Fruit fly (Drosophila melanogaster) whole organism, embryonic: Measurements from ENCODE around the gene CG1999.
A peak's percentile ranks its signal among the peaks of the same experiment; 100 is the strongest.

Experiments used
- Adf1 ChIP-seq: fragments of 200-800 bp; sonication (Bioruptor generic); IDR thresholded peaks from 2 replicates; pipeline ENCODE4 v1.3.6; 2022; ENCODE audit warnings: missing biosample characterization, missing genetic modification characterization
- CG11247 ChIP-seq: fragments of 200-800 bp; sonication (Bioruptor generic); IDR thresholded peaks from 2 replicates; pipeline ENCODE4 v1.3.6; 2022; ENCODE audit warnings: missing biosample characterization, missing genetic modification characterization
- CG11695 ChIP-seq: fragments of 200-800 bp; sonication (Bioruptor generic); IDR thresholded peaks from 3 replicates; pipeline ENCODE4 v1.3.6; 2022; ENCODE audit warnings: missing biosample characterization, missing genetic modification characterization
- CG13624 ChIP-seq: fragments of 200-800 bp; sonication (Bioruptor generic); optimal IDR thresholded peaks from 2 replicates; lab custom pipeline; 2016; ENCODE audit warnings: missing biosample characterization, missing genetic modification characterization
- CG13775 ChIP-seq: fragments of 200-800 bp; sonication (Bioruptor generic); optimal IDR thresholded peaks from 3 replicates; lab custom pipeline; 2017; ENCODE audit warnings: missing biosample characterization, mild to moderate bottlenecking, missing genetic modification characterization
- CG14014 ChIP-seq: fragments of 200-800 bp; sonication (Bioruptor generic); IDR thresholded peaks from 2 replicates; pipeline ENCODE4 v1.3.6; 2022; ENCODE audit warnings: missing biosample characterization, missing genetic modification characterization
- CG15011 ChIP-seq: fragments of 200-800 bp; sonication (Bioruptor generic); optimal IDR thresholded peaks from 3 replicates; lab custom pipeline; 2018; ENCODE audit warnings: missing biosample characterization, mild to moderate bottlenecking, missing genetic modification characterization
- CG15269 ChIP-seq: fragments of 200-800 bp; sonication (Bioruptor generic); optimal IDR thresholded peaks from 2 replicates; lab custom pipeline; 2018; ENCODE audit warnings: missing biosample characterization, mild to moderate bottlenecking, missing genetic modification characterization, moderate library complexity
- CG15514 ChIP-seq: fragments of 200-800 bp; sonication (Bioruptor generic); optimal IDR thresholded peaks from 3 replicates; lab custom pipeline; 2017; ENCODE audit warnings: missing biosample characterization, missing genetic modification characterization, mild to moderate bottlenecking, moderate library complexity, missing genetic modification reagents
- CG16863 ChIP-seq: fragments of 200-800 bp; sonication (Bioruptor generic); optimal IDR thresholded peaks from 3 replicates; lab custom pipeline; 2016; ENCODE audit warnings: missing biosample characterization, missing genetic modification characterization
- CG17912 ChIP-seq: fragments of 200-800 bp; sonication (Bioruptor generic); optimal IDR thresholded peaks from 2 replicates; lab custom pipeline; 2018; ENCODE audit warnings: missing biosample characterization, mild to moderate bottlenecking, missing genetic modification characterization
- CG2678 ChIP-seq: fragments of 200-800 bp; sonication (Bioruptor generic); optimal IDR thresholded peaks from 3 replicates; lab custom pipeline; 2019; ENCODE audit warnings: missing biosample characterization, mild to moderate bottlenecking, missing genetic modification characterization, moderate library complexity
- CG3995 ChIP-seq: fragments of 200-800 bp; sonication (Bioruptor generic); optimal IDR thresholded peaks from 3 replicates; lab custom pipeline; 2016; ENCODE audit warnings: missing biosample characterization, missing genetic modification characterization
- CG43689 ChIP-seq: fragments of 200-800 bp; sonication (Bioruptor generic); IDR thresholded peaks from 2 replicates; pipeline ENCODE4 v1.3.6; 2022; ENCODE audit warnings: missing biosample characterization, missing genetic modification characterization
- CG4707 ChIP-seq: fragments of 200-800 bp; sonication (Bioruptor generic); optimal IDR thresholded peaks from 2 replicates; lab custom pipeline; 2018; ENCODE audit warnings: missing biosample characterization, mild to moderate bottlenecking, missing genetic modification characterization, moderate library complexity
- CG6813 ChIP-seq: fragments of 200-800 bp; sonication (Bioruptor generic); optimal IDR thresholded peaks from 2 replicates; lab custom pipeline; 2017; ENCODE audit warnings: missing biosample characterization, missing genetic modification characterization, mild to moderate bottlenecking, moderate library complexity, missing genetic modification reagents
- CG7987 ChIP-seq: fragments of 200-800 bp; sonication (Bioruptor generic); optimal IDR thresholded peaks from 2 replicates; lab custom pipeline; 2018; ENCODE audit warnings: missing biosample characterization, mild to moderate bottlenecking, missing genetic modification characterization, moderate library complexity
- CG8281 ChIP-seq: fragments of 200-800 bp; sonication (Bioruptor generic); optimal IDR thresholded peaks from 2 replicates; lab custom pipeline; 2018; ENCODE audit warnings: missing biosample characterization, mild to moderate bottlenecking, missing genetic modification characterization, moderate library complexity
- CG8944 ChIP-seq: fragments of 200-800 bp; sonication (Bioruptor generic); optimal IDR thresholded peaks from 3 replicates; lab custom pipeline; 2016; ENCODE audit warnings: missing biosample characterization, missing genetic modification characterization
- CG9932 ChIP-seq: fragments of 200-800 bp; sonication (Bioruptor generic); IDR thresholded peaks from 2 replicates; pipeline ENCODE4 v1.3.6; 2022; ENCODE audit warnings: missing biosample characterization, missing genetic modification characterization
- CoRest ChIP-seq: fragments of 200-800 bp; sonication (Bioruptor generic); optimal IDR thresholded peaks from 3 replicates; lab custom pipeline; 2018; ENCODE audit warnings: missing biosample characterization, mild to moderate bottlenecking, missing genetic modification characterization, moderate library complexity
- CrebB ChIP-seq: fragments of 200-800 bp; sonication (Bioruptor generic); optimal IDR thresholded peaks from 3 replicates; lab custom pipeline; 2018; ENCODE audit warnings: missing biosample characterization, mild to moderate bottlenecking, missing genetic modification characterization
- Dfd ChIP-seq, 2 experiments: fragments of >200 bp; optimal IDR thresholded peaks; 2 replicates each; lab custom pipeline; 2017; ENCODE audit warnings: missing biosample characterization in 2 of 2, missing genetic modification characterization in 2 of 2
- HLH54F ChIP-seq: fragments of 200-800 bp; sonication (Bioruptor generic); optimal IDR thresholded peaks from 3 replicates; lab custom pipeline; 2016; ENCODE audit warnings: missing biosample characterization, missing genetic modification characterization
- Hr51 ChIP-seq, 2 experiments: fragments of 200-800 bp; sonication (Bioruptor generic); optimal IDR thresholded peaks; 2 replicates in 1 of 2; 3 replicates in 1 of 2; lab custom pipeline; 2016 to 2018; ENCODE audit warnings: missing biosample characterization in 2 of 2, missing genetic modification characterization in 2 of 2, mild to moderate bottlenecking in 1 of 2, moderate library complexity in 1 of 2
- Mrtf ChIP-seq: fragments of 200-800 bp; sonication (Bioruptor generic); IDR thresholded peaks from 3 replicates; pipeline ENCODE4 v1.3.6; 2022; ENCODE audit warnings: missing biosample characterization, missing genetic modification characterization
- NC2α ChIP-seq: fragments of 200-800 bp; sonication (Bioruptor generic); optimal IDR thresholded peaks from 2 replicates; lab custom pipeline; 2016; ENCODE audit warnings: missing biosample characterization, missing genetic modification characterization
- Ssrp ChIP-seq: fragments of 200-800 bp; sonication (Bioruptor generic); optimal IDR thresholded peaks from 2 replicates; lab custom pipeline; 2018; ENCODE audit warnings: missing biosample characterization, mild to moderate bottlenecking, missing genetic modification characterization, moderate library complexity
- Taf1 ChIP-seq: fragments of 200-800 bp; sonication (Bioruptor generic); IDR thresholded peaks from 2 replicates; pipeline ENCODE4 v1.3.6; 2022; ENCODE audit warnings: missing biosample characterization, missing genetic modification characterization
- al ChIP-seq: fragments of 200-800 bp; sonication (Bioruptor generic); IDR thresholded peaks from 2 replicates; pipeline ENCODE4 v1.3.6; 2022; ENCODE audit warnings: missing biosample characterization, missing genetic modification characterization
- bsh ChIP-seq, 2 experiments: fragments of 200-800 bp; sonication (Bioruptor generic); optimal IDR thresholded peaks; 2 replicates each; lab custom pipeline; 2017 to 2018; ENCODE audit warnings: mild to moderate bottlenecking in 2 of 2, missing biosample characterization in 2 of 2, missing genetic modification characterization in 2 of 2, moderate library complexity in 1 of 2
- caup ChIP-seq: fragments of 200-800 bp; sonication (Bioruptor generic); optimal IDR thresholded peaks from 3 replicates; lab custom pipeline; 2017; ENCODE audit warnings: missing biosample characterization, mild to moderate bottlenecking, missing genetic modification characterization, moderate library complexity; ENCODE audit not compliant: severe bottlenecking
- cg ChIP-seq: fragments of 200-800 bp; sonication (Bioruptor generic); optimal IDR thresholded peaks from 3 replicates; lab custom pipeline; 2019; ENCODE audit warnings: missing biosample characterization, mild to moderate bottlenecking, missing genetic modification characterization, moderate library complexity
- chif ChIP-seq, 2 experiments: fragments of 200-800 bp; sonication (Bioruptor generic); optimal IDR thresholded peaks; 3 replicates each; lab custom pipeline; 2016; ENCODE audit warnings: missing biosample characterization in 2 of 2, missing genetic modification characterization in 2 of 2
- dpn ChIP-seq, 2 experiments: fragments of 200-800 bp; sonication (Bioruptor generic); optimal IDR thresholded peaks; 3 replicates each; lab custom pipeline; 2016; ENCODE audit warnings: missing biosample characterization in 2 of 2, missing genetic modification characterization in 2 of 2
- ems ChIP-seq: fragments of 200-800 bp; sonication (Bioruptor generic); optimal IDR thresholded peaks from 3 replicates; lab custom pipeline; 2016; ENCODE audit warnings: missing biosample characterization, missing genetic modification characterization
- maf-S ChIP-seq: fragments of 200-800 bp; sonication (Bioruptor generic); optimal IDR thresholded peaks from 2 replicates; lab custom pipeline; 2016; ENCODE audit warnings: missing biosample characterization, missing genetic modification characterization
- mam ChIP-seq: fragments of 200-800 bp; sonication (Bioruptor generic); optimal IDR thresholded peaks from 3 replicates; lab custom pipeline; 2016; ENCODE audit warnings: missing biosample characterization, missing genetic modification characterization
- mld ChIP-seq: fragments of 200-800 bp; sonication (Bioruptor generic); IDR thresholded peaks from 3 replicates; pipeline ENCODE4 v1.3.6; 2022; ENCODE audit warnings: missing biosample characterization, missing genetic modification characterization; ENCODE audit not compliant: partially characterized antibody
- org-1 ChIP-seq: fragments of 200-800 bp; sonication (Bioruptor generic); optimal IDR thresholded peaks from 2 replicates; lab custom pipeline; 2017; ENCODE audit warnings: missing biosample characterization, missing genetic modification characterization
- pum ChIP-seq: fragments of 200-800 bp; sonication (Bioruptor generic); optimal IDR thresholded peaks from 2 replicates; lab custom pipeline; 2016; ENCODE audit warnings: missing biosample characterization, missing genetic modification characterization
- pzg ChIP-seq: fragments of 200-800 bp; sonication (Bioruptor generic); optimal IDR thresholded peaks from 3 replicates; lab custom pipeline; 2018; ENCODE audit warnings: missing biosample characterization, mild to moderate bottlenecking, missing genetic modification characterization, moderate library complexity
- sens ChIP-seq: fragments of 200-800 bp; sonication (Bioruptor generic); peaks from one replicate; lab custom pipeline; 2016; ENCODE audit warnings: missing biosample characterization, missing genetic modification characterization
- so ChIP-seq: fragments of 200-800 bp; sonication (Bioruptor generic); IDR thresholded peaks from 3 replicates; pipeline ENCODE4 v1.3.6; 2022; ENCODE audit warnings: missing biosample characterization, missing genetic modification characterization
- tin ChIP-seq: fragments of 200-800 bp; sonication (Bioruptor generic); optimal IDR thresholded peaks from 3 replicates; lab custom pipeline; 2016; ENCODE audit warnings: missing biosample characterization, missing genetic modification characterization
- trh ChIP-seq: fragments of 200-800 bp; sonication (Bioruptor generic); optimal IDR thresholded peaks from 2 replicates; lab custom pipeline; 2016; ENCODE audit warnings: missing biosample characterization, missing genetic modification characterization
- unpg ChIP-seq: fragments of 200-800 bp; sonication (Bioruptor generic); optimal IDR thresholded peaks from 3 replicates; lab custom pipeline; 2018; ENCODE audit warnings: missing biosample characterization, mild to moderate bottlenecking, missing genetic modification characterization, moderate library complexity
- usp ChIP-seq: fragments of >200 bp; optimal IDR thresholded peaks from 2 replicates; lab custom pipeline; 2017; ENCODE audit warnings: missing biosample characterization, missing genetic modification characterization

Gene CG1999

DNA sequence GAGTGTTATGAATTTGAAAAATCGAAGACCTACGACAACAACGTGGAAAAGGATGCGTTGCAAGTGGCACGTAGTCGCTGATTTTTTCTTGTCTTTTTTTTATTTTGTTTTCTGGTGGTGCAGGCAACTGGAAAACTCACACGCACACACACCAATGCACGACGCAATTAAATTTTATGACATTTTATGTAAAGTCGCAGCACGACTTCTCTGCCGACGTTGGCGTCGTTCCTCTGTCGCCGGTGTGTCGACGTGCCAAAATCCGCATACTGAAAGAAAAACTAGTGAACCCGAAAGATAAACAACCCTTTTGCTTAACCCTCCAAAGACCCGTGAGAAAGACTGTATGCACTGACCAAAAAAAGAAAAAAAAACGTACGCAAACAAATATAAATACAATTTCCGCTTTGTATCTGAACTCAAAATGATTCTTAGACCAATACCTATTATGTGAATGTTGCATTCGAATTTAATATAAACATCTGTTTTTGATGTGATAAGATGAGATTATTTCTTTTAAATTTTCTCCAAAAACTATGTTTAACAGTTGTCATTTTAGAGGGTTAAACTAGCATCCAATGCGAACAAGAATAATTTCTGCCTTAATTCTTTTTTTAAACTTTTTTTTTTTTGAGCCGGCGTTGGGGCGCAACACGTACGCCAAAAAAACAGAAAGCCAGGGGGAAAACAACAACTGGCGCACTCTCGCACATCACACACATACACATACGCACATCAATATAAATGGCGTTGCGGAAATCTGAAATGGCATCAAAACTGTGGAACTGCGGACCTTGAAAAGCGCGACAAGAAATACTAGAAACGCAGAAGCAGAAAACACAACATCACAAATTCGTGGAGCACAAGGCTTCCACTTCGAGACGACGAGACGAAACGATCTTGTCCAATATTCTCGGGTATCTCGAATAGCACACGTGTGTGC is 24.5 kb upstream of the CG1999 start (continued):
- TF ChIP-seq mld (GFP tag; lab: Robert Waterston, UW) (no peak), CG8944 (GFP tag; lab: Kevin White, UChicago) (peak; percentile 31), usp (GFP tag; lab: Kevin White, UChicago) (no peak), trh (GFP tag; lab: Kevin White, UChicago) (no peak), chif (GFP tag; optimal IDR thresholded peaks at IDR 0.05; lab: Kevin White, UChicago) (peak in 1 of 2 experiments; percentile 52), CG9932 (GFP tag; lab: Robert Waterston, UW) (peak; percentile 81), dpn (GFP tag; optimal IDR thresholded peaks at IDR 0.05; lab: Kevin White, UChicago) (peak; percentile 30 to 66), CG15514 (GFP tag; lab: Kevin White, UChicago) (peak; percentile 3), sens (peak; percentile 78), CoRest (tag; lab: Kevin White, UChicago) (peak; percentile 23), Taf1 (GFP tag; lab: Robert Waterston, UW) (0 out of 2 replicates have a peak, but pooled peaks have one; percentile 10), CG3995 (GFP tag; lab: Kevin White, UChicago) (no peak), CG4707 (GFP tag; lab: Kevin White, UChicago) (no peak), CG11695 (0 out of 3 replicates have a peak, but pooled peaks have one; percentile 42), CG14014 (GFP tag; lab: Robert Waterston, UW) (peak; percentile 45; the same call in 1 of the 2 replicates), pum (GFP tag; lab: Kevin White, UChicago) (peak; percentile 5), CG16863 (GFP tag; lab: Kevin White, UChicago) (peak; percentile 29), NC2α (GFP tag; lab: Kevin White, UChicago) (no peak), cg (GFP tag; lab: Kevin White, UChicago) (peak; percentile 18), Mrtf (GFP tag; lab: Robert Waterston, UW) (0 out of 3 replicates have a peak, but pooled peaks have one; percentile 33), CrebB (tag; lab: Kevin White, UChicago) (no peak), CG17912 (GFP tag; lab: Kevin White, UChicago) (no peak), Ssrp (tag; lab: Kevin White, UChicago) (peak; percentile 17), CG13624 (GFP tag; lab: Kevin White, UChicago) (peak; percentile 26), HLH54F (GFP tag; lab: Kevin White, UChicago) (peak; percentile 42), CG11247 (GFP tag; lab: Robert Waterston, UW) (no peak), org-1 (GFP tag; lab: Kevin White, UChicago) (no peak), CG15269 (tag; lab: Kevin White, UChicago) (peak; percentile 24), CG15011 (peak; percentile 11), pzg (GFP tag; lab: Kevin White, UChicago) (no peak), bsh (GFP tag; optimal IDR thresholded peaks at IDR 0.05; lab: Kevin White, UChicago) (peak in 1 of 2 experiments; percentile 34), Dfd (GFP tag; optimal IDR thresholded peaks at IDR 0.05; lab: Kevin White, UChicago) (peak in 1 of 2 experiments; percentile 73), CG6813 (GFP tag; lab: Kevin White, UChicago) (peak; percentile 36), unpg (peak; percentile 25), tin (GFP tag; lab: Kevin White, UChicago) (peak; percentile 20), ems (GFP tag; lab: Kevin White, UChicago) (peak; percentile 7), caup (GFP tag; lab: Kevin White, UChicago) (peak; percentile 45), maf-S (peak; percentile 47), CG7987 (GFP tag; lab: Kevin White, UChicago) (no peak), CG2678 (tag; lab: Kevin White, UChicago) (peak; percentile 31), mam (GFP tag; lab: Kevin White, UChicago) (peak; percentile 73), Hr51 (GFP tag; optimal IDR thresholded peaks at IDR 0.05; lab: Kevin White, UChicago) (peak in 1 of 2 experiments; percentile 30), Adf1 (GFP tag; lab: Robert Waterston, UW) (peak; percentile 66), CG8281 (tag; lab: Kevin White, UChicago) (no peak), so (no peak), CG43689 (GFP tag; lab: Robert Waterston, UW) (no peak), CG13775 (GFP tag; lab: Kevin White, UChicago) (peak; percentile 32), al (GFP tag; lab: Robert Waterston, UW) (peak; percentile 75)
